Worm (Caenorhabditis elegans): Measurements from ENCODE around the gene abu-9.

DNA sequence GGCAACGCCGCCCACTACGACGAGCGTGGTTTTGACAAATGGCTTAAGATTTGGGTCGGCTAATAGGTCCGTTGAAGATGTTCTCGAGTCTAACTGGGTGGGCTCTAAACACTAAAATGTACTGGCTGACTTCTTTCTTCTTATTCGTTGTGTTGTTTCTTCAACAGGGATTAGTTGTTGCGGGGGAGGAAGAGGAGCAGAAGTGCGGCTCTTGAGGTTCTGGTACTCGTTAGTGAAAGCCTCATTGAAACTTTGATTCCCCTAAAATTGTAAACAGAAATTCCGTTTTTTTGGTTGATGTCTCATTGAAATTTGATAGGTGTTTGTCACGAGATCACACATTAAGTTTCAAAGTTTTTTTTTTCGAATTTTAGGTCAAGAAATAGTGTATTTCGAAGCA, 11.2 kb upstream of the abu-9 start:
- TF ChIP-seq egl-27 (tag; optimal IDR thresholded peaks at IDR 0.05) (no peak), ceh-82 (tag; optimal IDR thresholded peaks at IDR 0.05) (no peak), elt-3 (tag; optimal IDR thresholded peaks at IDR 0.05) (no peak), aly-2 (tag; optimal IDR thresholded peaks at IDR 0.05) (no peak), unc-62 (GFP tag; optimal IDR thresholded peaks at IDR 0.05) (no peak), ztf-4 (tag; optimal IDR thresholded peaks at IDR 0.05) (no peak), ztf-11 (tag; optimal IDR thresholded peaks at IDR 0.05) (no peak), nhr-237 (tag; optimal IDR thresholded peaks at IDR 0.05) (no peak), unc-39 (tag; optimal IDR thresholded peaks at IDR 0.05) (no peak), ama-1 (optimal IDR thresholded peaks at IDR 0.05) (no peak), alr-1 (tag; optimal IDR thresholded peaks at IDR 0.05) (no peak)
